Fruit fly (Drosophila melanogaster) whole organism, embryonic: ENCODE measurements around the gene CG15914.

Experiments used
- CG11093 ChIP-seq: fragments of 200-800 bp; sonication (Bioruptor generic); IDR thresholded peaks from 3 replicates; pipeline ENCODE4 v1.3.6; 2022; ENCODE audit warnings: missing biosample characterization, missing genetic modification characterization
- CG11695 ChIP-seq: fragments of 200-800 bp; sonication (Bioruptor generic); IDR thresholded peaks from 3 replicates; pipeline ENCODE4 v1.3.6; 2022; ENCODE audit warnings: missing biosample characterization, missing genetic modification characterization
- CG11696 ChIP-seq: fragments of 200-800 bp; sonication (Bioruptor generic); IDR thresholded peaks from 2 replicates; pipeline ENCODE4 v1.3.6; 2022; ENCODE audit warnings: missing biosample characterization, missing genetic modification characterization
- CG12744 ChIP-seq: fragments of 200-800 bp; sonication (Bioruptor generic); optimal IDR thresholded peaks from 2 replicates; lab custom pipeline; 2016; ENCODE audit warnings: missing biosample characterization, missing genetic modification characterization
- CG1529 ChIP-seq: fragments of 200-800 bp; sonication (Bioruptor generic); optimal IDR thresholded peaks from 3 replicates; lab custom pipeline; 2018; ENCODE audit warnings: missing biosample characterization, missing genetic modification characterization
- CG1603 ChIP-seq: fragments of 200-800 bp; sonication (Bioruptor generic); optimal IDR thresholded peaks from 2 replicates; lab custom pipeline; 2019; ENCODE audit warnings: missing biosample characterization, mild to moderate bottlenecking, missing genetic modification characterization, moderate library complexity
- CG2120 ChIP-seq: fragments of 200-800 bp; sonication (Bioruptor generic); optimal IDR thresholded peaks from 3 replicates; lab custom pipeline; 2016; ENCODE audit warnings: missing biosample characterization, missing genetic modification characterization
- CG3838 ChIP-seq: fragments of 200-800 bp; sonication (Bioruptor generic); optimal IDR thresholded peaks from 3 replicates; lab custom pipeline; 2016; ENCODE audit warnings: missing biosample characterization, missing genetic modification characterization
- CG3847 ChIP-seq: fragments of 200-800 bp; sonication (Bioruptor generic); IDR thresholded peaks from 2 replicates; pipeline ENCODE4 v1.3.6; 2022; ENCODE audit warnings: missing biosample characterization, missing genetic modification characterization
- CG42726 ChIP-seq: fragments of 200-800 bp; sonication (Bioruptor generic); IDR thresholded peaks from 2 replicates; pipeline ENCODE4 v1.3.6; 2022; ENCODE audit warnings: missing biosample characterization, missing genetic modification characterization; ENCODE audit not compliant: partially characterized antibody
- CG5245 ChIP-seq: fragments of 200-800 bp; sonication (Bioruptor generic); optimal IDR thresholded peaks from 3 replicates; lab custom pipeline; 2016; ENCODE audit warnings: missing biosample characterization, missing genetic modification characterization
- CG6813 ChIP-seq: fragments of 200-800 bp; sonication (Bioruptor generic); optimal IDR thresholded peaks from 2 replicates; lab custom pipeline; 2017; ENCODE audit warnings: missing biosample characterization, missing genetic modification characterization, mild to moderate bottlenecking, moderate library complexity, missing genetic modification reagents
- CG7963 ChIP-seq: fragments of 200-800 bp; sonication (Bioruptor generic); IDR thresholded peaks from 3 replicates; pipeline ENCODE4 v1.3.6; 2022; ENCODE audit warnings: missing biosample characterization, missing genetic modification characterization; ENCODE audit not compliant: partially characterized antibody
- CG8290 ChIP-seq, 3 experiments: fragments of 200-800 bp; sonication (Bioruptor generic); optimal IDR thresholded peaks; 2 replicates each; lab custom pipeline; 2016 to 2019; ENCODE audit warnings: missing biosample characterization in 3 of 3, missing genetic modification characterization in 3 of 3, mild to moderate bottlenecking in 2 of 3, moderate library complexity in 1 of 3
- CG9609 ChIP-seq: fragments of 200-800 bp; sonication (Bioruptor generic); optimal IDR thresholded peaks from 3 replicates; lab custom pipeline; 2016; ENCODE audit warnings: missing biosample characterization, missing genetic modification characterization
- CG9797 ChIP-seq: fragments of 200-800 bp; sonication (Bioruptor generic); optimal IDR thresholded peaks from 3 replicates; lab custom pipeline; 2018; ENCODE audit warnings: missing biosample characterization, mild to moderate bottlenecking, missing genetic modification characterization
- CTCF ChIP-seq: fragments of 200-800 bp; sonication (Bioruptor generic); optimal IDR thresholded peaks from 2 replicates; lab custom pipeline; 2017; ENCODE audit warnings: missing biosample characterization, mild to moderate bottlenecking, missing genetic modification characterization, moderate library complexity
- CoRest ChIP-seq: fragments of 200-800 bp; sonication (Bioruptor generic); optimal IDR thresholded peaks from 3 replicates; lab custom pipeline; 2018; ENCODE audit warnings: missing biosample characterization, mild to moderate bottlenecking, missing genetic modification characterization, moderate library complexity
- Dbx ChIP-seq: fragments of 200-800 bp; sonication (Bioruptor generic); IDR thresholded peaks from 3 replicates; pipeline ENCODE4 v1.3.6; 2022; ENCODE audit warnings: missing biosample characterization, missing genetic modification characterization
- Dip2 ChIP-seq: fragments of 200-800 bp; sonication (Bioruptor generic); IDR thresholded peaks from 2 replicates; pipeline ENCODE4 v1.3.6; 2022; ENCODE audit warnings: missing biosample characterization, missing genetic modification characterization
- Doc3 ChIP-seq: fragments of 200-800 bp; sonication (Bioruptor generic); IDR thresholded peaks from 3 replicates; pipeline ENCODE4 v1.3.6; 2022; ENCODE audit warnings: missing biosample characterization, missing genetic modification characterization; ENCODE audit not compliant: partially characterized antibody
- Ets65A ChIP-seq: fragments of 200-800 bp; sonication (Bioruptor generic); peaks from one replicate; lab custom pipeline; 2016; ENCODE audit warnings: missing biosample characterization, missing genetic modification characterization
- Fer2 ChIP-seq: fragments of 200-800 bp; sonication (Bioruptor generic); optimal IDR thresholded peaks from 2 replicates; lab custom pipeline; 2018; ENCODE audit warnings: missing biosample characterization, mild to moderate bottlenecking, missing genetic modification characterization, moderate library complexity
- Fer3 ChIP-seq: fragments of 200-800 bp; sonication (Bioruptor generic); optimal IDR thresholded peaks from 2 replicates; lab custom pipeline; 2018; ENCODE audit warnings: missing biosample characterization, mild to moderate bottlenecking, missing genetic modification characterization, moderate library complexity
- Hr51 ChIP-seq, 2 experiments: fragments of 200-800 bp; sonication (Bioruptor generic); optimal IDR thresholded peaks; 2 replicates in 1 of 2; 3 replicates in 1 of 2; lab custom pipeline; 2016 to 2018; ENCODE audit warnings: missing biosample characterization in 2 of 2, missing genetic modification characterization in 2 of 2, mild to moderate bottlenecking in 1 of 2, moderate library complexity in 1 of 2
- MBD-R2 ChIP-seq: fragments of 200-800 bp; sonication (Bioruptor generic); IDR thresholded peaks from 2 replicates; pipeline ENCODE4 v1.3.6; 2022; ENCODE audit warnings: missing biosample characterization, missing genetic modification characterization
- Oli ChIP-seq: fragments of 200-800 bp; sonication (Bioruptor generic); optimal IDR thresholded peaks from 2 replicates; lab custom pipeline; 2018; ENCODE audit warnings: missing biosample characterization, mild to moderate bottlenecking, missing genetic modification characterization, moderate library complexity
- Ravus ChIP-seq: fragments of 200-800 bp; sonication (Bioruptor generic); IDR thresholded peaks from 2 replicates; pipeline ENCODE4 v1.3.6; 2022; ENCODE audit warnings: missing biosample characterization, missing genetic modification characterization
- Sox102F ChIP-seq: fragments of 200-800 bp; sonication (Bioruptor generic); optimal IDR thresholded peaks from 2 replicates; lab custom pipeline; 2018; ENCODE audit warnings: missing biosample characterization, mild to moderate bottlenecking, missing genetic modification characterization, moderate library complexity
- Xrp1 ChIP-seq: fragments of 200-800 bp; sonication (Bioruptor generic); IDR thresholded peaks from 2 replicates; pipeline ENCODE4 v1.3.6; 2022; ENCODE audit warnings: missing biosample characterization, missing genetic modification characterization
- bcd ChIP-seq: fragments of 200-800 bp; sonication (Bioruptor generic); optimal IDR thresholded peaks from 2 replicates; lab custom pipeline; 2017; ENCODE audit warnings: missing biosample characterization, mild to moderate bottlenecking, missing genetic modification characterization
- caup ChIP-seq: fragments of 200-800 bp; sonication (Bioruptor generic); optimal IDR thresholded peaks from 3 replicates; lab custom pipeline; 2017; ENCODE audit warnings: missing biosample characterization, mild to moderate bottlenecking, missing genetic modification characterization, moderate library complexity; ENCODE audit not compliant: severe bottlenecking
- chm ChIP-seq: fragments of 200-800 bp; sonication (Bioruptor generic); IDR thresholded peaks from 2 replicates; pipeline ENCODE4 v1.3.6; 2022; ENCODE audit warnings: missing biosample characterization, missing genetic modification characterization
- cwo ChIP-seq: fragments of 200-800 bp; sonication (Bioruptor generic); optimal IDR thresholded peaks from 3 replicates; lab custom pipeline; 2017; ENCODE audit warnings: missing biosample characterization, missing genetic modification characterization, mild to moderate bottlenecking, moderate library complexity, missing genetic modification reagents
- da ChIP-seq: fragments of 200-800 bp; sonication (Bioruptor generic); optimal IDR thresholded peaks from 2 replicates; lab custom pipeline; 2016; ENCODE audit warnings: missing biosample characterization, missing genetic modification characterization
- esg ChIP-seq: fragments of 200-800 bp; sonication (Bioruptor generic); conservative IDR thresholded peaks from 2 replicates; pipeline ENCODE4 v1.3.6; 2022; ENCODE audit warnings: missing biosample characterization, missing genetic modification characterization
- ewg ChIP-seq: fragments of 200-800 bp; sonication (Bioruptor generic); optimal IDR thresholded peaks from 3 replicates; lab custom pipeline; 2017; ENCODE audit warnings: mild to moderate bottlenecking, missing biosample characterization, missing genetic modification reagents, missing genetic modification characterization
- ftz-f1 ChIP-seq: fragments of 200-800 bp; sonication (Bioruptor generic); optimal IDR thresholded peaks from 2 replicates; lab custom pipeline; 2016; ENCODE audit warnings: missing biosample characterization, missing genetic modification characterization
- fu2 ChIP-seq: fragments of 200-800 bp; sonication (Bioruptor generic); optimal IDR thresholded peaks from 2 replicates; lab custom pipeline; 2016; ENCODE audit warnings: missing biosample characterization, missing genetic modification characterization
- gfzf ChIP-seq: fragments of 200-800 bp; sonication (Bioruptor generic); optimal IDR thresholded peaks from 2 replicates; lab custom pipeline; 2016; ENCODE audit warnings: missing biosample characterization, mild to moderate bottlenecking, missing genetic modification characterization, moderate library complexity
- gro ChIP-seq: fragments of 200-800 bp; sonication (Bioruptor generic); optimal IDR thresholded peaks from 2 replicates; lab custom pipeline; 2016; ENCODE audit warnings: missing biosample characterization, missing genetic modification characterization
- jumu ChIP-seq: fragments of 200-800 bp; sonication (Bioruptor generic); optimal IDR thresholded peaks from 3 replicates; lab custom pipeline; 2016; ENCODE audit warnings: missing biosample characterization, missing genetic modification characterization
- lilli ChIP-seq: fragments of 200-800 bp; sonication (Bioruptor generic); optimal IDR thresholded peaks from 3 replicates; lab custom pipeline; 2016; ENCODE audit warnings: missing biosample characterization, missing genetic modification characterization
- p53 ChIP-seq: fragments of 200-800 bp; sonication (Bioruptor generic); optimal IDR thresholded peaks from 2 replicates; lab custom pipeline; 2016; ENCODE audit warnings: missing biosample characterization, missing genetic modification characterization
- slbo ChIP-seq: fragments of 200-800 bp; sonication (Bioruptor generic); IDR thresholded peaks from 2 replicates; pipeline ENCODE4 v1.3.6; 2022; ENCODE audit warnings: missing biosample characterization, missing genetic modification characterization
- slou ChIP-seq: fragments of 200-800 bp; sonication (Bioruptor generic); optimal IDR thresholded peaks from 3 replicates; lab custom pipeline; 2016; ENCODE audit warnings: missing biosample characterization, missing genetic modification characterization
- tio ChIP-seq: fragments of 200-800 bp; sonication (Bioruptor generic); optimal IDR thresholded peaks from 2 replicates; lab custom pipeline; 2017; ENCODE audit warnings: missing biosample characterization, missing genetic modification characterization, inconsistent platforms
- tx ChIP-seq: fragments of 200-800 bp; sonication (Bioruptor generic); optimal IDR thresholded peaks from 2 replicates; lab custom pipeline; 2016; ENCODE audit warnings: missing biosample characterization, missing genetic modification characterization
- vfl ChIP-seq: fragments of 200-800 bp; sonication (Bioruptor generic); optimal IDR thresholded peaks from 2 replicates; lab custom pipeline; 2016; ENCODE audit warnings: missing biosample characterization, missing genetic modification characterization
- vvl ChIP-seq: fragments of 200-800 bp; sonication (Bioruptor generic); IDR thresholded peaks from 2 replicates; pipeline ENCODE4 v1.3.6; 2022; ENCODE audit warnings: missing biosample characterization, missing genetic modification characterization
- zfh2 ChIP-seq: fragments of 200-800 bp; sonication (Bioruptor generic); optimal IDR thresholded peaks from 2 replicates; lab custom pipeline; 2016; ENCODE audit warnings: missing biosample characterization, missing genetic modification characterization

Gene CG15914

DNA sequence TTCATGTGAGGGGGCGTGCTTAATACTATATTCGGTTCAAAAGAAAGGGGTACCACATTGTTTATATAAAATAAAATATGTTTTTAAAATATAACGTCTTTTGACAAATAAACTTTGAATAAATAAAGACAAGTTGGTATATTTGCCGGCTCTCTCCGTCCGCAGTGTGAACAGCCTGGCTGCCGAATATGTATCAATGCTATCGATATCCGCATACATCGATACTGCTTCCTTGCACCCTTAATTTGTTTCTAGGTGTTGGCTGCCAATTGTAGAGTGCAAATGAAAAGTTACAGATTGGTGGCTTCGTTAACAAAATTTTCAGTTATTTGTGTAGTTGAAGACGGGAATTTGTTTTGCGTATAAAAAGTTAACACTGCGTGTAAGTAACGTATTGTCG is 6.6 kb downstream of the CG15914 start, which contains the start of gene Gbeta13F (continued):
- TF ChIP-seq fu2 (GFP tag; lab: Kevin White, UChicago) (no peak), Dip2 (GFP tag; lab: Robert Waterston, UW) (no peak), bcd (GFP tag; lab: Kevin White, UChicago) (no peak), slbo (GFP tag; lab: Robert Waterston, UW) (peak; percentile 60), da (no peak), MBD-R2 (GFP tag; lab: Robert Waterston, UW) (peak; percentile 8; the same call in 1 of the 2 replicates), chm (GFP tag; lab: Robert Waterston, UW) (0 out of 2 replicates have a peak, but pooled peaks have one; percentile 45), CG8290 (GFP tag; optimal IDR thresholded peaks at IDR 0.05; lab: Kevin White, UChicago) (no peak), CG8290 (tag; optimal IDR thresholded peaks at IDR 0.05; lab: Kevin White, UChicago) (peak in 1 of 2 experiments; percentile 66), esg (GFP tag; lab: Robert Waterston, UW) (no peak), CG9609 (GFP tag; lab: Kevin White, UChicago) (no peak), CTCF (GFP tag; lab: Kevin White, UChicago) (no peak), Sox102F (GFP tag; lab: Kevin White, UChicago) (no peak), CG3847 (peak; percentile 26; the same call in 1 of the 2 replicates), Xrp1 (no peak), CG11093 (GFP tag; lab: Robert Waterston, UW) (no peak), CG11695 (no peak), CG5245 (GFP tag; lab: Kevin White, UChicago) (no peak), vfl (GFP tag; lab: Kevin White, UChicago) (no peak), p53 (GFP tag; lab: Kevin White, UChicago) (no peak), zfh2 (GFP tag; lab: Kevin White, UChicago) (no peak), gfzf (GFP tag; lab: Kevin White, UChicago) (no peak), CG11696 (GFP tag; lab: Robert Waterston, UW) (no peak), CG7963 (peak; percentile 48; the same call in 2 of the 3 replicates), Ravus (GFP tag; lab: Robert Waterston, UW) (no peak), CG9797 (GFP tag; lab: Kevin White, UChicago) (peak; percentile 6), CoRest (tag; lab: Kevin White, UChicago) (peak; percentile 0), caup (GFP tag; lab: Kevin White, UChicago) (no peak), Doc3 (GFP tag; lab: Robert Waterston, UW) (0 out of 3 replicates have a peak, but pooled peaks have one; percentile 9)

DNA sequence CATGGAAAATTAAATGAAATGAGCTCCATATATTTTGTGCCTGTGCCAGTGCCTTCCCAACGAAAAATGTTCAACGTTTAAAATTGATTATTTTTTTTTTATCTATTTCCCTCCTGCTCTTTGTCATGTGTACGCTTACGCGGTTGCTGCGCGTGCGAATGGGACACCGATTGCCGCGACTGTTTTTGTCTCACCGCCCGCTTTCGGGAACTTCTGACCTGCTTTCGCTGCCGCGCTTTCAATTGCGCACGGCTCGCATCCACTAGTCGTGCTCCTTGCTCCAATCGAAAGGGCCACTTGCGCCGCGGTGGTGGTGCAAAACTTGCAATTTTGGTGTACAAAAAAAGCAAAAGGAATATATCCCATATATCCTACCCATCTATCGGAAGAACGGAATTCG is 7.3 kb downstream of the CG15914 start:
- TF ChIP-seq vvl (GFP tag; lab: Robert Waterston, UW): peak; percentile 49
- no peak for TF ChIP-seq Oli (tag; lab: Kevin White, UChicago)
- TF ChIP-seq CG12744 (GFP tag; lab: Kevin White, UChicago): no peak
- TF ChIP-seq CG1603: peak; percentile 39
- TF ChIP-seq CG3838 (GFP tag; lab: Kevin White, UChicago): no peak
- TF ChIP-seq Fer2 (tag; lab: Kevin White, UChicago): no peak
- TF ChIP-seq slou (GFP tag; lab: Kevin White, UChicago): no peak
- TF ChIP-seq CG1529 (GFP tag; lab: Kevin White, UChicago): peak; percentile 1
- TF ChIP-seq tio (GFP tag; lab: Kevin White, UChicago): no peak
- TF ChIP-seq CG6813 (GFP tag; lab: Kevin White, UChicago): no peak
- peak; percentile 3 for TF ChIP-seq gro (GFP tag; lab: Kevin White, UChicago)
- no peak for TF ChIP-seq Fer3 (tag; lab: Kevin White, UChicago)
- no peak for TF ChIP-seq jumu
- TF ChIP-seq Dbx: 0 out of 3 replicates have a peak, but pooled peaks have one; percentile 22
- TF ChIP-seq Ets65A (GFP tag; lab: Kevin White, UChicago): no peak
- TF ChIP-seq da: no peak
- no peak for TF ChIP-seq cwo (GFP tag; lab: Kevin White, UChicago)
- no peak for TF ChIP-seq Hr51 (GFP tag; optimal IDR thresholded peaks at IDR 0.05; lab: Kevin White, UChicago)
- TF ChIP-seq ewg (GFP tag; lab: Kevin White, UChicago): peak; percentile 66
- TF ChIP-seq tx (GFP tag; lab: Kevin White, UChicago): no peak
- no peak for TF ChIP-seq ftz-f1 (GFP tag; lab: Kevin White, UChicago)
- TF ChIP-seq CG2120 (GFP tag; lab: Kevin White, UChicago): peak; percentile 25
- peak; percentile 19 for TF ChIP-seq lilli (GFP tag; lab: Kevin White, UChicago)
- TF ChIP-seq CG42726 (GFP tag; lab: Robert Waterston, UW): peak; percentile 79; the same call in 1 of the 2 replicates
